Worm (Caenorhabditis elegans): ENCODE data around the gene mrp-6.
"Not testable (repeated sequence)": the region's sequence is repeated elsewhere in the genome, so short reads cannot be mapped to it uniquely, and the experiment has no call there.

DNA sequence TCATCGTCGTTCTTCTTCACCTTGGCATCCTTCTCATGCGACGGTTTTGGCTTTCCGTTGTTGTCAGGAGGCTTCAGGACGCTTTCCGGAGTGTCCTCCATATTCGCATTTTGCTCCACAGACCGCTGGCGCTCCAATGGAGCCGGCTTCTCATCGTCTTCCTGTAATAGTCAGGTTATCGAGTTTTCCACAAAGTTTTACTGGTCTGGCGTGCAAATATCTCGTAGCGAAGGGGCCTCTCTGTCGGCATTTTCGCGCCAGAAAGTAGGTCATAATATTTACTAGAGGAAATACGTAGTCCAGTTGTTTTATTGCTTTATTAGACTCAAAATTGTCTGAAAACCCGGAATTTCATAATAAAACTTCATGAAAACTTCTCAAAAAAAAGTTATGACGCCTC is 15.6 kb upstream of the mrp-6 start, which contains the start of gene F20B6.6:
- not testable (repeated sequence) for TF ChIP-seq ztf-6 (GFP tag; IDR thresholded peaks at IDR 0.05); T07F8.4 (tag; optimal IDR thresholded peaks at IDR 0.05); snpc-4 (GFP tag; optimal IDR thresholded peaks at IDR 0.05); snpc-4 (tag; optimal IDR thresholded peaks at IDR 0.05); zfh-2 (GFP tag; conservative IDR thresholded peaks at IDR 0.05); lin-35 (GFP tag; optimal IDR thresholded peaks at IDR 0.05); rcor-1 (GFP tag; IDR thresholded peaks at IDR 0.05); aptf-3 (GFP tag; IDR thresholded peaks at IDR 0.05); repo-1 (tag; optimal IDR thresholded peaks at IDR 0.05)
